Worm (Caenorhabditis elegans): ENCODE data around the gene tsp-3.

Gene tsp-3

DNA sequence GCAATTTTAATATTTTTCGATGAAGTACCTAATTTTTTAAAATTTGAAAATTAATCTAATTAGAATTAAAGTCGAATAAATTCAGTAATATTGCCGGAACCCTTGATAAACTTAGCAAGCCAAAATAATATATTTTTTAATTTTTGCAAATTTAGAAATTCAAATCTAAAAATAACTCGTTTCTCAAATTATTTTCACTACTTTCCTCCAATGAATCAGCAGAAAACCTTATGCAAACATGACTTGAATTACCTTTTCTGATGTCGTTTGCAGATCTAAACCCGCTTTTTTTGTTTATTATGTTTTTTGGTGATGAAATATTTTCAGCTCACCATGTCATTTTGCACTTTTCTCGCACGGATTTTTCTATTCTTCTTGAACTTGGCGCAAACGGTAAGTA is at the start of gene tsp-3:
tsp-3 (plus strand) TSS at position 301 of the 400 bp plus-strand sequence.
- TF ChIP-seq ztf-6 (GFP tag; IDR thresholded peaks at IDR 0.05): no peak
- no peak for TF ChIP-seq F37B4.10 (GFP tag; IDR thresholded peaks at IDR 0.05)
- no peak for TF ChIP-seq dpl-1 (GFP tag; optimal IDR thresholded peaks at IDR 0.05)
- no peak for TF ChIP-seq aptf-2 (GFP tag; conservative IDR thresholded peaks at IDR 0.05)
- TF ChIP-seq K11D2.4 (GFP tag; IDR thresholded peaks at IDR 0.05): no peak
- TF ChIP-seq ceh-40 (GFP tag; IDR thresholded peaks at IDR 0.05): no peak
- no peak for TF ChIP-seq nhr-80 (tag; optimal IDR thresholded peaks at IDR 0.05)
- TF ChIP-seq efl-1 (GFP tag; optimal IDR thresholded peaks at IDR 0.05): no peak
- no peak for TF ChIP-seq F52B5.7 (tag; optimal IDR thresholded peaks at IDR 0.05)
- TF ChIP-seq Y79H2A.3 (GFP tag; conservative IDR thresholded peaks at IDR 0.05): no peak
- no peak for TF ChIP-seq ekl-4 (GFP tag; IDR thresholded peaks at IDR 0.05)

DNA sequence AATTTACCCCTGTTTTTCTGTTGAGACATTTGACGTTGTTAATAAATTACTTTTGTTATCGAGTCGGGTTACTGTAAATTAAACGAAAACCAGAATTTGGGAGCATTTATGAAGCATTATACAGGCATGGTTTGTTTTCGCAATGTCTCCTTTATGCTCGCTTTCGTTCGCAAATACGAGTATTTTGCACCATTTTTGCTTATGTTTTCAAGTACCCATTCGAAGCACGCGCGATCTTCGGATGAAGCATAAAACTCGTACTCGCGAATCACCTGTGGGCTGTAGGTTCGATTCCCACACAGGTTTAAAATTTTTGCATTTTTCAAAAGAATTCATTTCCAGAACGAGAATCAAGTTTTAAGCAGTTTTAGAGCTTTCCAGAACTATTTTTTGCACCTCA is 47.6 kb upstream of the tsp-3 start:
- TF ChIP-seq Y95B8A.8 (GFP tag; IDR thresholded peaks at IDR 0.05): no peak
- TF ChIP-seq B0035.1 (tag; optimal IDR thresholded peaks at IDR 0.05): no peak
- no peak for TF ChIP-seq B0336.3 (GFP tag; IDR thresholded peaks at IDR 0.05)
- no peak for TF ChIP-seq ceh-91 (GFP tag; IDR thresholded peaks at IDR 0.05)
- TF ChIP-seq K11D2.4 (GFP tag; IDR thresholded peaks at IDR 0.05): no peak
- no peak for TF ChIP-seq madf-3 (GFP tag; IDR thresholded peaks at IDR 0.05)
- TF ChIP-seq ZK185.1 (tag; optimal IDR thresholded peaks at IDR 0.05; ENCODE audit: poor library complexity, severe bottlenecking): no peak
- TF ChIP-seq K12H6.12 (tag; optimal IDR thresholded peaks at IDR 0.05): no peak
- TF ChIP-seq F49E8.2 (tag; optimal IDR thresholded peaks at IDR 0.05; ENCODE audit: insufficient read depth): no peak
- TF ChIP-seq zim-3 (tag; optimal IDR thresholded peaks at IDR 0.05): no peak
- no peak for TF ChIP-seq hlh-12 (tag; optimal IDR thresholded peaks at IDR 0.05)
- no peak for TF ChIP-seq F23B12.7 (tag; optimal IDR thresholded peaks at IDR 0.05; ENCODE audit: insufficient read depth)
- TF ChIP-seq ccch-3 (GFP tag; optimal IDR thresholded peaks at IDR 0.05): no peak
- TF ChIP-seq ztf-22 (GFP tag; optimal IDR thresholded peaks at IDR 0.05): no peak

DNA sequence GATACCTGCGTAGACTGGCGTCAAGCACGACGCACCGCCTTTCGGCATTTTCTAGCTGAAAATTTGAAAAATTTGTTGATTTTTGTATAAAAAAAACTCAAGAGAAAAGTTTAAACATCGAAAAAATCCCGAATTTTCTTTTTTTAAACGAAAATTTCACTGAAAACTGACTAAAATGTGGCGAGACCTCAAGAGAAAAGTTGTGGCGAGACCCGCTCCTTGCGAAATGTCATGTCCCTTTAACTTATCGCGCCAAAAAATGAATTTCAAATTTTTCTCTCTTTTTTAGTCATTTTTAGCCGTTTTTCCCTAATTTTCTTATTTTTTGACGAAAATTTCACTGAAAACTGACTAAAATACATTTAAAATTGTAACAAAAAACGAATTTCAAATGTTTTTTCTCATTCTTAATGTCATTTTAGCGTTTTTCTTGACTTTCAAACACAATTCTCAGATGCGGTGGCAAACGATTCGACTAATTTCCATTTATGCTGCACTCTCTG is 43.0 kb upstream of the tsp-3 start, which contains the start of the genes snpc-1.2 and Y39E4B.5:
snpc-1.2 (minus strand) TSS at position 78 of the 503 bp plus-strand sequence.
Y39E4B.5 (plus strand) TSS at position 453 of the 503 bp plus-strand sequence.
- TF ChIP-seq F23B12.7 (tag; optimal IDR thresholded peaks at IDR 0.05; ENCODE audit: insufficient read depth) (no peak), lin-54 (GFP tag; optimal IDR thresholded peaks at IDR 0.05) (peak; percentile 7), ZK185.1 (tag; optimal IDR thresholded peaks at IDR 0.05; ENCODE audit: poor library complexity, severe bottlenecking) (no peak), ceh-91 (GFP tag; IDR thresholded peaks at IDR 0.05) (0 out of 2 replicates have a peak, but pooled peaks have one; percentile 14), sptf-2 (GFP tag; optimal IDR thresholded peaks at IDR 0.05) (no peak), madf-3 (GFP tag; IDR thresholded peaks at IDR 0.05) (no peak), Y79H2A.3 (GFP tag; conservative IDR thresholded peaks at IDR 0.05) (no peak), xnd-1 (tag; optimal IDR thresholded peaks at IDR 0.05) (peak; percentile 12), nfya-1 (tag; optimal IDR thresholded peaks at IDR 0.05; ENCODE audit: borderline replicate concordance, insufficient read depth) (no peak), repo-1 (tag; optimal IDR thresholded peaks at IDR 0.05) (no peak), aptf-3 (GFP tag; IDR thresholded peaks at IDR 0.05) (no peak), F33H1.4 (GFP tag; IDR thresholded peaks at IDR 0.05) (peak; percentile 76), ceh-79 (tag; optimal IDR thresholded peaks at IDR 0.05) (no peak), madf-6 (GFP tag; IDR thresholded peaks at IDR 0.05) (peak; percentile 40; the same call in 1 of the 2 replicates), let-526 (GFP tag; IDR thresholded peaks at IDR 0.05) (no peak), ceh-40 (GFP tag; IDR thresholded peaks at IDR 0.05) (no peak), C17E4.6 (GFP tag; IDR thresholded peaks at IDR 0.05) (no peak), rec-8 (tag; optimal IDR thresholded peaks at IDR 0.05) (no peak), lin-26 (GFP tag; IDR thresholded peaks at IDR 0.05) (no peak), lsl-1 (GFP tag; optimal IDR thresholded peaks at IDR 0.05) (peak; percentile 44), D2030.7 (GFP tag; IDR thresholded peaks at IDR 0.05) (peak; percentile 46; the same call in 1 of the 2 replicates), efl-1 (GFP tag; optimal IDR thresholded peaks at IDR 0.05) (peak; percentile 71), K11D2.4 (GFP tag; IDR thresholded peaks at IDR 0.05) (no peak), snpc-1.1 (tag; optimal IDR thresholded peaks at IDR 0.05; ENCODE audit: insufficient read depth) (no peak), snpc-1.3 (tag; optimal IDR thresholded peaks at IDR 0.05; ENCODE audit: insufficient read depth) (peak; percentile 23), attf-3 (GFP tag; conservative IDR thresholded peaks at IDR 0.05) (no peak), bed-1 (GFP tag; IDR thresholded peaks at IDR 0.05) (no peak), madf-8 (GFP tag; conservative IDR thresholded peaks at IDR 0.05) (no peak), dpl-1 (GFP tag; optimal IDR thresholded peaks at IDR 0.05) (peak; percentile 43)
